Worm (Caenorhabditis elegans) whole organism, L2 larva: ENCODE results near the gene clk-2.

Experiments used
- C34F6.9 ChIP-seq: fragments of 150-350 bp; optimal IDR thresholded peaks from 2 replicates; lab custom pipeline; 2014; ENCODE audit warnings: missing biosample characterization, missing genetic modification characterization
- F13H6.1 ChIP-seq: sonication (generic microtip); optimal IDR thresholded peaks from 2 replicates; lab custom pipeline; 2016; ENCODE audit warnings: missing genetic modification characterization, missing compliant biosample characterization
- aly-2 ChIP-seq: fragments of 150-350 bp; optimal IDR thresholded peaks from 2 replicates; lab custom pipeline; 2014; ENCODE audit warnings: missing biosample characterization, missing genetic modification characterization
- blmp-1 ChIP-seq: sonication (generic microtip); optimal IDR thresholded peaks from 2 replicates; lab custom pipeline; 2017; ENCODE audit warnings: missing genetic modification characterization, mild to moderate bottlenecking, missing compliant biosample characterization, antibody characterized with exemption, moderate library complexity; ENCODE audit not compliant: insufficient read depth
- ceh-16 ChIP-seq: fragments of 150-350 bp; optimal IDR thresholded peaks from 2 replicates; lab custom pipeline; 2014; ENCODE audit warnings: missing biosample characterization, missing genetic modification characterization
- ceh-82 ChIP-seq: fragments of 150-350 bp; optimal IDR thresholded peaks from 2 replicates; lab custom pipeline; 2014; ENCODE audit warnings: missing biosample characterization, missing genetic modification characterization
- crh-2 ChIP-seq: sonication (generic microtip); optimal IDR thresholded peaks from 2 replicates; lab custom pipeline; 2017; ENCODE audit warnings: missing biosample characterization, missing genetic modification characterization
- elt-1 ChIP-seq: fragments of 150-350 bp; optimal IDR thresholded peaks from 2 replicates; lab custom pipeline; 2014; ENCODE audit warnings: missing biosample characterization, missing genetic modification characterization
- gmeb-1 ChIP-seq: fragments of 150-350 bp; optimal IDR thresholded peaks from 2 replicates; lab custom pipeline; 2014; ENCODE audit warnings: missing biosample characterization, missing genetic modification characterization
- lin-39 ChIP-seq: fragments of 150-350 bp; optimal IDR thresholded peaks from 2 replicates; lab custom pipeline; 2014; ENCODE audit warnings: missing biosample characterization, missing genetic modification reagents, missing genetic modification characterization
- lsy-2 ChIP-seq, 2 experiments: fragments of 150-350 bp in 1 of 2; sonication (generic microtip) in 1 of 2; optimal IDR thresholded peaks; 2 replicates each; lab custom pipeline; 2014 to 2017; ENCODE audit warnings: missing biosample characterization in 2 of 2, missing genetic modification characterization in 2 of 2
- mab-5 ChIP-seq: fragments of 150-350 bp; optimal IDR thresholded peaks from 2 replicates; lab custom pipeline; 2014; ENCODE audit warnings: missing biosample characterization, missing genetic modification characterization
- mbf-1 ChIP-seq: sonication (generic microtip); optimal IDR thresholded peaks from 2 replicates; lab custom pipeline; 2017; ENCODE audit warnings: missing biosample characterization, missing genetic modification characterization
- mdl-1 ChIP-seq, 2 experiments: fragments of 150-350 bp in 1 of 2; sonication (generic microtip) in 1 of 2; optimal IDR thresholded peaks; 2 replicates each; lab custom pipeline; 2017; ENCODE audit warnings: missing biosample characterization in 2 of 2, missing genetic modification characterization in 2 of 2
- nhr-10 ChIP-seq: sonication (generic microtip); optimal IDR thresholded peaks from 2 replicates; lab custom pipeline; 2017; ENCODE audit warnings: missing biosample characterization, missing genetic modification characterization
- nhr-21 ChIP-seq: fragments of 150-350 bp; optimal IDR thresholded peaks from 2 replicates; lab custom pipeline; 2014; ENCODE audit warnings: missing biosample characterization, missing genetic modification characterization
- nhr-23 ChIP-seq: fragments of 150-350 bp; optimal IDR thresholded peaks from 2 replicates; lab custom pipeline; 2014; ENCODE audit warnings: missing biosample characterization, missing genetic modification reagents, missing genetic modification characterization
- nhr-25 ChIP-seq: fragments of 150-350 bp; sonication (generic microtip); optimal IDR thresholded peaks from 3 replicates; lab custom pipeline; 2014; ENCODE audit warnings: missing biosample characterization, missing genetic modification characterization
- nhr-77 ChIP-seq: fragments of 150-350 bp; optimal IDR thresholded peaks from 2 replicates; lab custom pipeline; 2014; ENCODE audit warnings: missing biosample characterization, missing genetic modification characterization
- peb-1 ChIP-seq: fragments of 150-350 bp; optimal IDR thresholded peaks from 2 replicates; lab custom pipeline; 2014; ENCODE audit warnings: missing biosample characterization, missing genetic modification characterization
- sma-9 ChIP-seq, 2 experiments: fragments of 150-350 bp in 1 of 2; sonication (generic microtip) in 1 of 2; optimal IDR thresholded peaks; 2 replicates each; lab custom pipeline; 2014 to 2016; ENCODE audit warnings: missing genetic modification characterization in 2 of 2, mild to moderate bottlenecking in 1 of 2, missing biosample characterization in 1 of 2, missing compliant biosample characterization in 1 of 2, missing genetic modification reagents in 1 of 2, moderate library complexity in 1 of 2
- snpc-4 ChIP-seq: fragments of 150-350 bp; optimal IDR thresholded peaks from 2 replicates; lab custom pipeline; 2014; ENCODE audit warnings: missing biosample characterization, missing genetic modification characterization
- unc-55 ChIP-seq: fragments of 150-350 bp; sonication (generic microtip); optimal IDR thresholded peaks from 3 replicates; lab custom pipeline; 2014; ENCODE audit warnings: missing biosample characterization, missing genetic modification reagents, missing genetic modification characterization
- ztf-1 ChIP-seq: fragments of 200-800 bp; sonication (Bioruptor generic); conservative IDR thresholded peaks from 2 replicates; pipeline ENCODE4 v1.3.6; 2022; ENCODE audit warnings: missing genetic modification characterization, missing compliant biosample characterization
- ztf-11 ChIP-seq: sonication (generic microtip); optimal IDR thresholded peaks from 2 replicates; lab custom pipeline; 2017; ENCODE audit warnings: missing biosample characterization, missing genetic modification characterization
- ztf-4 ChIP-seq: fragments of 150-350 bp; optimal IDR thresholded peaks from 2 replicates; lab custom pipeline; 2014; ENCODE audit warnings: missing biosample characterization, missing genetic modification characterization

The clk-2 gene

DNA sequence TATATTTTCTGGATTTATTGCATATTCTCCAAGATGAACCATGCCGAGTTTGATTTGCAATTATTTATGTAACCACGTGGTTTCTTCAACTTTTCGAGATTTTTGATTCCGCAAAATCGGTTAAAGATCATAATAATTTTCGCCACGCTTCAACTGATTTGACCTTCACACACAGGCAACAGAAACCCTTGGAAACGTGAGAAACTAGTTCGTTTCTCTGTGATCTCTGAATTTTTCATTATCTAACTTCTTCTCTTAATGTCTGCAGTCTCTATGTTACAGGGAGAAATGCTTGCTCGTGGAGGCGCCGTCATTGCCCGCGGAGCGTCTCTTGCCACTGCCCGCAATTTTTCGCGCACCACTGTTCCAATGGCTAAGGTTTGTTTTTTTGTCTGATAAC lies 53.0 kb downstream of the clk-2 start, which contains the start of gene fum-1 (continued):
- TF ChIP-seq mdl-1 (tag; optimal IDR thresholded peaks at IDR 0.05; lab: Kevin White, UChicago) (peak in 1 of 2 experiments; percentile 63), peb-1 (tag; lab: Kevin White, UChicago) (no peak), nhr-23 (tag; lab: Kevin White, UChicago) (no peak), nhr-25 (tag; lab: Kevin White, UChicago) (peak; percentile 79), lsy-2 (tag; optimal IDR thresholded peaks at IDR 0.05; lab: Kevin White, UChicago) (peak in 1 of 2 experiments; percentile 69), sma-9 (GFP tag; optimal IDR thresholded peaks at IDR 0.05; lab: Kevin White, UChicago) (peak; percentile 79), sma-9 (tag; optimal IDR thresholded peaks at IDR 0.05; lab: Kevin White, UChicago) (no peak), F13H6.1 (tag; lab: Kevin White, UChicago) (peak; percentile 34), snpc-4 (tag; lab: Kevin White, UChicago) (peak; percentile 12), unc-55 (GFP tag; lab: Kevin White, UChicago) (peak; percentile 28), ceh-82 (tag; lab: Kevin White, UChicago) (no peak), mbf-1 (tag; lab: Kevin White, UChicago) (no peak), aly-2 (tag; lab: Kevin White, UChicago) (no peak), ztf-11 (tag; lab: Kevin White, UChicago) (no peak), blmp-1 (peak; percentile 7), crh-2 (tag; lab: Kevin White, UChicago) (peak; percentile 70), ztf-1 (GFP tag; lab: Robert Waterston, UW) (no peak), lin-39 (tag; lab: Kevin White, UChicago) (no peak), elt-1 (tag; lab: Kevin White, UChicago) (no peak), nhr-10 (tag; lab: Kevin White, UChicago) (no peak), nhr-21 (tag; lab: Kevin White, UChicago) (peak; percentile 22), mab-5 (no peak), C34F6.9 (tag; lab: Kevin White, UChicago) (peak; percentile 64), ceh-16 (tag; lab: Kevin White, UChicago) (no peak), ztf-4 (peak; percentile 41), nhr-77 (no peak), gmeb-1 (tag; lab: Kevin White, UChicago) (peak; percentile 59)
